Fruit fly (Drosophila melanogaster): ENCODE results near the gene CG43218.

- TF ChIP-seq usp (GFP tag; optimal IDR thresholded peaks at IDR 0.05) (no peak), psq (optimal IDR thresholded peaks at IDR 0.05) (no peak), Dll (optimal IDR thresholded peaks at IDR 0.05) (no peak), CG8478 (optimal IDR thresholded peaks at IDR 0.05) (no peak)
These were observed 14.4 kb upstream of the CG43218 start for dm6 chr3L:21243417-21243816.
